Worm (Caenorhabditis elegans) whole organism, L2 larva: Measurements from ENCODE around the gene aqp-12.

Source experiments
- C34F6.9 ChIP-seq: fragments of 150-350 bp; optimal IDR thresholded peaks from 2 replicates; lab custom pipeline; 2014; ENCODE audit warnings: missing biosample characterization, missing genetic modification characterization
- ama-1 ChIP-seq: fragments of 150-350 bp; optimal IDR thresholded peaks from 2 replicates; lab custom pipeline; 2018; ENCODE audit warnings: inconsistent platforms
- mdl-1 ChIP-seq, 2 experiments: fragments of 150-350 bp in 1 of 2; sonication (generic microtip) in 1 of 2; optimal IDR thresholded peaks; 2 replicates each; lab custom pipeline; 2017; ENCODE audit warnings: missing biosample characterization in 2 of 2, missing genetic modification characterization in 2 of 2
- nhr-23 ChIP-seq: fragments of 150-350 bp; optimal IDR thresholded peaks from 2 replicates; lab custom pipeline; 2014; ENCODE audit warnings: missing biosample characterization, missing genetic modification reagents, missing genetic modification characterization
- nhr-25 ChIP-seq: fragments of 150-350 bp; sonication (generic microtip); optimal IDR thresholded peaks from 3 replicates; lab custom pipeline; 2014; ENCODE audit warnings: missing biosample characterization, missing genetic modification characterization
- nhr-77 ChIP-seq: fragments of 150-350 bp; optimal IDR thresholded peaks from 2 replicates; lab custom pipeline; 2014; ENCODE audit warnings: missing biosample characterization, missing genetic modification characterization
- snpc-4 ChIP-seq: fragments of 150-350 bp; optimal IDR thresholded peaks from 2 replicates; lab custom pipeline; 2014; ENCODE audit warnings: missing biosample characterization, missing genetic modification characterization

ce11 chrII:12202921-12203320 is at the start of gene aqp-12:
- TF ChIP-seq nhr-77: no peak
- no peak for TF ChIP-seq C34F6.9 (tag; lab: Kevin White, UChicago)
- TF ChIP-seq snpc-4 (tag; lab: Kevin White, UChicago): no peak
- TF ChIP-seq ama-1 (lab: Kevin White, UChicago): no peak
- TF ChIP-seq nhr-25 (tag; lab: Kevin White, UChicago): no peak
- no peak for TF ChIP-seq nhr-23
- no peak for TF ChIP-seq mdl-1 (tag; optimal IDR thresholded peaks at IDR 0.05; lab: Kevin White, UChicago)
